Worm (Caenorhabditis elegans) whole organism, mixed stage, embryonic: ENCODE results near the gene kin-33.

Experiments
- blmp-1 ChIP-seq: fragments of 150-350 bp; optimal IDR thresholded peaks from 2 replicates; lab custom pipeline; 2014; ENCODE audit warnings: missing biosample characterization, missing genetic modification characterization
- elt-1 ChIP-seq: sonication (generic microtip); optimal IDR thresholded peaks from 2 replicates; lab custom pipeline; 2017; ENCODE audit warnings: missing genetic modification characterization, mild to moderate bottlenecking, missing compliant biosample characterization, antibody characterized with exemption, moderate library complexity, borderline replicate concordance; ENCODE audit not compliant: insufficient read depth
- elt-3 ChIP-seq: fragments of 150-350 bp; optimal IDR thresholded peaks from 2 replicates; lab custom pipeline; 2014; ENCODE audit warnings: missing biosample characterization, missing genetic modification characterization
- lin-13 ChIP-seq: fragments of 150-350 bp; optimal IDR thresholded peaks from 2 replicates; lab custom pipeline; 2014; ENCODE audit warnings: missing biosample characterization, missing genetic modification characterization
- lin-32 ChIP-seq: fragments of 200-800 bp; sonication (Bioruptor generic); optimal IDR thresholded peaks from 2 replicates; lab custom pipeline; 2018; ENCODE audit warnings: mild to moderate bottlenecking, missing genetic modification characterization, missing compliant biosample characterization
- nhr-2 ChIP-seq: fragments of 150-350 bp; optimal IDR thresholded peaks from 2 replicates; lab custom pipeline; 2014; ENCODE audit warnings: missing biosample characterization, missing genetic modification characterization
- nhr-237 ChIP-seq: fragments of 150-350 bp; optimal IDR thresholded peaks from 2 replicates; lab custom pipeline; 2014; ENCODE audit warnings: missing biosample characterization, missing genetic modification characterization
- pha-4 ChIP-seq: fragments of 150-350 bp; optimal IDR thresholded peaks from 2 replicates; lab custom pipeline; 2018; ENCODE audit warnings: missing biosample characterization, missing genetic modification reagents, missing genetic modification characterization
- unc-62 ChIP-seq: fragments of 150-350 bp; optimal IDR thresholded peaks from 2 replicates; lab custom pipeline; 2014; ENCODE audit warnings: missing biosample characterization, missing genetic modification reagents, missing genetic modification characterization
- zip-8 ChIP-seq: fragments of 150-350 bp; optimal IDR thresholded peaks from 2 replicates; lab custom pipeline; 2014; ENCODE audit warnings: missing biosample characterization, missing genetic modification characterization

DNA sequence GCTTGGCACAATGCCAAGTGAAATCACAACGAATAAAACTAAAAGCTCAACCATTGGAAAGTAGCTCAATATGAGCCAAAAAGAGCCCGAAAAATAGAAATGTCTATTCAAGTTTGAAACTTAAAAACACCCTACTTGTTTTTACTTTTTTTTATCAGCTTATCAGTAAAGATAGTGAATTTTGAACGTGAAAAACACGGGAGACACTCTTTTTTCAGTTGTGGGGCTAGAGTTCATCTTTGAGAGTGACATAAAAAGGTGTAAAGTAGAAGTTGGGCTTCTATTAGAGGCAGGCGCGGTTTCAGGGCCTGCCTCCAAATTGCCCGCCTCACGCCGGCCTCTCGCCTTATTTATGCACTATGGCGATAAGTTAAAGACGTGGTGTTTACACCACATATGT lies 17.2 kb upstream of the kin-33 start, which contains the start of gene oac-39:
- TF ChIP-seq nhr-237 (no peak), elt-1 (no peak), unc-62 (GFP tag; lab: Kevin White, UChicago) (no peak), lin-32 (no peak), zip-8 (tag; lab: Kevin White, UChicago) (no peak), blmp-1 (no peak), lin-13 (tag; lab: Kevin White, UChicago) (no peak), elt-3 (tag; lab: Kevin White, UChicago) (no peak), nhr-2 (tag; lab: Kevin White, UChicago) (no peak), pha-4 (tag; lab: Kevin White, UChicago) (no peak)
